Worm (Caenorhabditis elegans) whole organism, L2 larva: Measurements from ENCODE around the gene C23H3.2.

ENCODE experiments used
- F13H6.1 ChIP-seq: sonication (generic microtip); optimal IDR thresholded peaks from 2 replicates; lab custom pipeline; 2016; ENCODE audit warnings: missing genetic modification characterization, missing compliant biosample characterization
- Y55F3AM.14 ChIP-seq: fragments of 200-800 bp; sonication (Bioruptor generic); optimal IDR thresholded peaks from 2 replicates; lab custom pipeline; 2018; ENCODE audit warnings: mild to moderate bottlenecking, missing genetic modification characterization, missing compliant biosample characterization
- ZK546.5 ChIP-seq: sonication (generic microtip); optimal IDR thresholded peaks from 2 replicates; lab custom pipeline; 2017; ENCODE audit warnings: missing biosample characterization, missing genetic modification characterization
- alr-1 ChIP-seq: fragments of 150-350 bp; optimal IDR thresholded peaks from 2 replicates; lab custom pipeline; 2014; ENCODE audit warnings: missing biosample characterization, missing genetic modification characterization
- aly-2 ChIP-seq: fragments of 150-350 bp; optimal IDR thresholded peaks from 2 replicates; lab custom pipeline; 2014; ENCODE audit warnings: missing biosample characterization, missing genetic modification characterization
- ama-1 ChIP-seq: fragments of 150-350 bp; optimal IDR thresholded peaks from 2 replicates; lab custom pipeline; 2018; ENCODE audit warnings: inconsistent platforms
- blmp-1 ChIP-seq: sonication (generic microtip); optimal IDR thresholded peaks from 2 replicates; lab custom pipeline; 2017; ENCODE audit warnings: missing genetic modification characterization, mild to moderate bottlenecking, missing compliant biosample characterization, antibody characterized with exemption, moderate library complexity; ENCODE audit not compliant: insufficient read depth
- ceh-16 ChIP-seq: fragments of 150-350 bp; optimal IDR thresholded peaks from 2 replicates; lab custom pipeline; 2014; ENCODE audit warnings: missing biosample characterization, missing genetic modification characterization
- crh-2 ChIP-seq: sonication (generic microtip); optimal IDR thresholded peaks from 2 replicates; lab custom pipeline; 2017; ENCODE audit warnings: missing biosample characterization, missing genetic modification characterization
- egl-27 ChIP-seq: sonication (generic microtip); optimal IDR thresholded peaks from 3 replicates; lab custom pipeline; 2017; ENCODE audit warnings: missing biosample characterization, missing genetic modification reagents, missing genetic modification characterization
- elt-1 ChIP-seq: fragments of 150-350 bp; optimal IDR thresholded peaks from 2 replicates; lab custom pipeline; 2014; ENCODE audit warnings: missing biosample characterization, missing genetic modification characterization
- fos-1 ChIP-seq: fragments of 150-350 bp; optimal IDR thresholded peaks from 2 replicates; lab custom pipeline; 2014; ENCODE audit warnings: missing biosample characterization, missing genetic modification characterization
- lin-13 ChIP-seq: fragments of 150-350 bp; optimal IDR thresholded peaks from 2 replicates; lab custom pipeline; 2014; ENCODE audit warnings: missing biosample characterization, missing genetic modification reagents, missing genetic modification characterization
- lin-39 ChIP-seq: fragments of 150-350 bp; optimal IDR thresholded peaks from 2 replicates; lab custom pipeline; 2014; ENCODE audit warnings: missing biosample characterization, missing genetic modification reagents, missing genetic modification characterization
- lsy-2 ChIP-seq, 2 experiments: fragments of 150-350 bp in 1 of 2; sonication (generic microtip) in 1 of 2; optimal IDR thresholded peaks; 2 replicates each; lab custom pipeline; 2014 to 2017; ENCODE audit warnings: missing biosample characterization in 2 of 2, missing genetic modification characterization in 2 of 2
- mab-5 ChIP-seq: fragments of 150-350 bp; optimal IDR thresholded peaks from 2 replicates; lab custom pipeline; 2014; ENCODE audit warnings: missing biosample characterization, missing genetic modification characterization
- mbf-1 ChIP-seq: sonication (generic microtip); optimal IDR thresholded peaks from 2 replicates; lab custom pipeline; 2017; ENCODE audit warnings: missing biosample characterization, missing genetic modification characterization
- nhr-10 ChIP-seq: sonication (generic microtip); optimal IDR thresholded peaks from 2 replicates; lab custom pipeline; 2017; ENCODE audit warnings: missing biosample characterization, missing genetic modification characterization
- nhr-11 ChIP-seq: fragments of 150-350 bp; optimal IDR thresholded peaks from 2 replicates; lab custom pipeline; 2014; ENCODE audit warnings: missing biosample characterization, missing genetic modification characterization
- nhr-21 ChIP-seq: fragments of 150-350 bp; optimal IDR thresholded peaks from 2 replicates; lab custom pipeline; 2014; ENCODE audit warnings: missing biosample characterization, missing genetic modification characterization
- nhr-25 ChIP-seq: fragments of 150-350 bp; sonication (generic microtip); optimal IDR thresholded peaks from 3 replicates; lab custom pipeline; 2014; ENCODE audit warnings: missing biosample characterization, missing genetic modification characterization
- nhr-6 ChIP-seq: fragments of 150-350 bp; optimal IDR thresholded peaks from 2 replicates; lab custom pipeline; 2014; ENCODE audit warnings: missing biosample characterization, missing genetic modification characterization
- nhr-77 ChIP-seq: fragments of 150-350 bp; optimal IDR thresholded peaks from 2 replicates; lab custom pipeline; 2014; ENCODE audit warnings: missing biosample characterization, missing genetic modification characterization
- peb-1 ChIP-seq: fragments of 150-350 bp; optimal IDR thresholded peaks from 2 replicates; lab custom pipeline; 2014; ENCODE audit warnings: missing biosample characterization, missing genetic modification characterization
- sem-4 ChIP-seq: fragments of 150-350 bp; optimal IDR thresholded peaks from 2 replicates; lab custom pipeline; 2014; ENCODE audit warnings: missing biosample characterization, missing genetic modification reagents, missing genetic modification characterization
- sma-3 ChIP-seq: sonication (generic microtip); optimal IDR thresholded peaks from 2 replicates; lab custom pipeline; 2016; ENCODE audit warnings: missing genetic modification reagents, missing genetic modification characterization, missing compliant biosample characterization
- sma-9 ChIP-seq, 2 experiments: fragments of 150-350 bp in 1 of 2; sonication (generic microtip) in 1 of 2; optimal IDR thresholded peaks; 2 replicates each; lab custom pipeline; 2014 to 2016; ENCODE audit warnings: missing genetic modification characterization in 2 of 2, mild to moderate bottlenecking in 1 of 2, missing biosample characterization in 1 of 2, missing compliant biosample characterization in 1 of 2, missing genetic modification reagents in 1 of 2, moderate library complexity in 1 of 2
- snpc-4 ChIP-seq: fragments of 150-350 bp; optimal IDR thresholded peaks from 2 replicates; lab custom pipeline; 2014; ENCODE audit warnings: missing biosample characterization, missing genetic modification characterization
- unc-39 ChIP-seq: fragments of 150-350 bp; optimal IDR thresholded peaks from 2 replicates; lab custom pipeline; 2014; ENCODE audit warnings: missing biosample characterization, missing genetic modification characterization
- unc-62 ChIP-seq: fragments of 150-350 bp; optimal IDR thresholded peaks from 2 replicates; lab custom pipeline; 2014; ENCODE audit warnings: missing biosample characterization, missing genetic modification reagents, missing genetic modification characterization
- zag-1 ChIP-seq: fragments of 150-350 bp; optimal IDR thresholded peaks from 2 replicates; lab custom pipeline; 2014; ENCODE audit warnings: missing biosample characterization, missing genetic modification characterization
- ztf-1 ChIP-seq: fragments of 200-800 bp; sonication (Bioruptor generic); conservative IDR thresholded peaks from 2 replicates; pipeline ENCODE4 v1.3.6; 2022; ENCODE audit warnings: missing genetic modification characterization, missing compliant biosample characterization
- ztf-11 ChIP-seq: sonication (generic microtip); optimal IDR thresholded peaks from 2 replicates; lab custom pipeline; 2017; ENCODE audit warnings: missing biosample characterization, missing genetic modification characterization
- ztf-4 ChIP-seq: fragments of 150-350 bp; optimal IDR thresholded peaks from 2 replicates; lab custom pipeline; 2014; ENCODE audit warnings: missing biosample characterization, missing genetic modification characterization

The C23H3.2 gene

ce11 chrII:67663-68062 lies 6.5 kb downstream of the C23H3.2 start:
- TF ChIP-seq lsy-2 (tag; optimal IDR thresholded peaks at IDR 0.05; lab: Kevin White, UChicago) (no peak), elt-1 (tag; lab: Kevin White, UChicago) (no peak), unc-62 (GFP tag; lab: Kevin White, UChicago) (no peak), nhr-11 (no peak), ztf-4 (no peak), fos-1 (tag; lab: Kevin White, UChicago) (peak; percentile 91), blmp-1 (tag; lab: Kevin White, UChicago) (no peak), peb-1 (no peak)

- no peak for TF ChIP-seq Y55F3AM.14
- TF ChIP-seq snpc-4 (tag; lab: Kevin White, UChicago): no peak
- no peak for TF ChIP-seq zag-1 (tag; lab: Kevin White, UChicago)
- TF ChIP-seq sma-9 (GFP tag; optimal IDR thresholded peaks at IDR 0.05; lab: Kevin White, UChicago): no peak
- TF ChIP-seq sma-9 (tag; optimal IDR thresholded peaks at IDR 0.05; lab: Kevin White, UChicago): no peak
- no peak for TF ChIP-seq ZK546.5 (tag; lab: Kevin White, UChicago)
These were observed 7.6 kb downstream of the C23H3.2 start for ce11 chrII:68757-69156.

DNA sequence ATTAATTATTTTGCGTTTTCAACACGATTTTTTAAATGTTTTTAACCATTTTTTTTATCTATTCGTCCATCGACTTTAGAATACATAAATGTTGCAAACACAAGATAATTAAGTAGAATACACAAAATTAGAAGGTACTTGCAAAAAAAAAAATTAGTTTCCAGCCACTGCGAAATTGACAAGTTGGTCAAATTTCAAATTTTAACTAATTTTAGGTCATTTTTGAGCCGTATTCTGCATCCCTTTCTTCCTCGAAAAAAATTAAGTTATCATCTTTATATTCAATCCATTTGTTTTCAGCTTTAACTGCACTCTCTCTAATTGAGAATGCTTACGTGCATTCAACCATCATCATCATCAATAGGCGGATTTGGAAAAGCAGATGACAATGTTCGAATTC lies 8.2 kb downstream of the C23H3.2 start, which contains the start of gene egl-26:
Gene egl-26, plus strand, starts transcription at position 301 of the 400 bp plus-strand sequence.
- TF ChIP-seq ztf-1 (GFP tag; lab: Robert Waterston, UW) (no peak), peb-1 (no peak), nhr-77 (tag; lab: Kevin White, UChicago) (no peak), lin-39 (tag; lab: Kevin White, UChicago) (no peak)

DNA sequence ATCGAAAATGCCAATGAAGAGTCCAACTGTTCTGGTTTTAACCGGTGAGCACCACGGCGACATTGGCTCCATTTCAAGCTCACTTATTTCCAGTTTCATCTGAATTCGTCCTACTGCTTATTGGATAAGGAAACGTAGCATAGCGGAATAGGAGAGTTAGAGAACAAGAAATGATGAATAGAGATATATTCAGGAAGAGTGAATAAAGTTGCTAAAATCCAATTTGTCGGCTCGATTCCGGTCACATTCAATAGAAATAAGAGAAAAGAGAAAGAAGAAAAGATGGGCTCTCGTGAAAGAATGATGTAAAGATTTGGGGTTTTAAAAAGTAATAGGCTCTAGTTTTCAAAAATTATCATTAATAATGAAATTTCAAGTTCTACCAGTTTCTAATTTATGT lies 12.2 kb downstream of the C23H3.2 start:
- TF ChIP-seq F13H6.1 (tag; lab: Kevin White, UChicago) (peak; percentile 6), ZK546.5 (tag; lab: Kevin White, UChicago) (no peak), egl-27 (no peak), unc-62 (GFP tag; lab: Kevin White, UChicago) (no peak), nhr-11 (no peak)

- TF ChIP-seq alr-1 (no peak), sem-4 (no peak), crh-2 (tag; lab: Kevin White, UChicago) (no peak), lin-13 (GFP tag; lab: Kevin White, UChicago) (no peak), nhr-11 (no peak), unc-39 (tag; lab: Kevin White, UChicago) (no peak), aly-2 (tag; lab: Kevin White, UChicago) (no peak), ama-1 (lab: Kevin White, UChicago) (no peak), nhr-21 (tag; lab: Kevin White, UChicago) (no peak), ztf-4 (no peak), ceh-16 (tag; lab: Kevin White, UChicago) (no peak), blmp-1 (tag; lab: Kevin White, UChicago) (no peak), mbf-1 (tag; lab: Kevin White, UChicago) (no peak), ztf-1 (GFP tag; lab: Robert Waterston, UW) (no peak), nhr-6 (no peak), ztf-11 (tag; lab: Kevin White, UChicago) (no peak), mab-5 (tag; lab: Kevin White, UChicago) (no peak)
- TF ChIP-seq, all 48 proteins: peak for 0
These were observed 12.8 kb downstream of the C23H3.2 start for ce11 chrII:73892-74291.

DNA sequence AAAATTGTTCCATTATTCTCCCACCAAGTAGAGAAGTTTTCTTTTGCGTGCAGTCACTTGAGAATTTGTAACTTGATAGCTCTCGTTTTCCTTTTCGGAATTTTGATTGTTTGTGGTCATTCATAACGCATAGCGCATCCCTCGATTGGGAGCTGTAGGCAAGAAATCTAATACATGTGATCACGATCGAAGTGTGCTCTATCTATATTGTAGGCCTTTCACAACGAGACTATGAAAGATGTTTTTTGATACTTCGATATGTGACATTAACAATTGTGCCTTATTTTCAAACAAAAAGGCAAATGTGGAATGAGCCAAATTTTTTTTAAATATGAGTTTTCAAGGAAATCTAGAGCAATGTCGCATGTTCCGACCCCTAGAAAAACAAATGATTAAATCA lies 14.7 kb downstream of the C23H3.2 start:
- no peak for TF ChIP-seq ceh-16 (tag; lab: Kevin White, UChicago)
- TF ChIP-seq unc-62 (GFP tag; lab: Kevin White, UChicago): no peak

ce11 chrII:76662-77061 lies 15.5 kb downstream of the C23H3.2 start:
- peak; percentile 66 for TF ChIP-seq fos-1 (tag; lab: Kevin White, UChicago)
- no peak for TF ChIP-seq nhr-11
- TF ChIP-seq sma-3: no peak
- no peak for TF ChIP-seq nhr-10 (tag; lab: Kevin White, UChicago)
- no peak for TF ChIP-seq snpc-4 (tag; lab: Kevin White, UChicago)
- no peak for TF ChIP-seq nhr-25 (tag; lab: Kevin White, UChicago)
- TF ChIP-seq, all 48 proteins: peak for 1
